Worm (Caenorhabditis elegans) whole organism, mixed stage, embryonic: ENCODE results near the gene npp-1.

Experiments
- elt-3 ChIP-seq: fragments of 150-350 bp; optimal IDR thresholded peaks from 2 replicates; lab custom pipeline; 2014; ENCODE audit warnings: missing biosample characterization, missing genetic modification characterization
- lin-13 ChIP-seq: fragments of 150-350 bp; optimal IDR thresholded peaks from 2 replicates; lab custom pipeline; 2014; ENCODE audit warnings: missing biosample characterization, missing genetic modification characterization
- lsy-2 ChIP-seq: fragments of 150-350 bp; optimal IDR thresholded peaks from 2 replicates; lab custom pipeline; 2014; ENCODE audit warnings: missing biosample characterization, missing genetic modification characterization
- mab-5 ChIP-seq: fragments of 150-350 bp; optimal IDR thresholded peaks from 2 replicates; lab custom pipeline; 2014; ENCODE audit warnings: missing biosample characterization, missing genetic modification characterization
- nhr-76 ChIP-seq: sonication (generic microtip); optimal IDR thresholded peaks from 2 replicates; lab custom pipeline; 2017; ENCODE audit warnings: missing biosample characterization, missing genetic modification characterization

- TF ChIP-seq lin-13 (no peak), lsy-2 (no peak), elt-3 (tag; lab: Kevin White, UChicago) (no peak), mab-5 (tag; lab: Kevin White, UChicago) (no peak), nhr-76 (tag; lab: Kevin White, UChicago) (no peak)
Measured at ce11 chrIV:9850931-9851330, 7.4 kb upstream of the npp-1 start, which contains the start of gene ssp-10.
